Fruit fly (Drosophila melanogaster): Measurements from ENCODE around the gene CG11597.
A peak's percentile ranks its signal among the peaks of the same experiment; 100 is the strongest.

Gene CG11597

dm6 chr3L:11777348-11777958 is 44.6 kb downstream of the CG11597 start:
- TF ChIP-seq kay (GFP tag; ENCODE audit: borderline replicate concordance), result peak; percentile 21
- TF ChIP-seq bab1 (GFP tag; optimal IDR thresholded peaks at IDR 0.05), result peak; percentile 14
- no peak for TF ChIP-seq CG12768 (GFP tag; optimal IDR thresholded peaks at IDR 0.05)
- no peak for TF ChIP-seq pad (GFP tag; optimal IDR thresholded peaks at IDR 0.05)
- TF ChIP-seq tj (GFP tag; optimal IDR thresholded peaks at IDR 0.05), result peak; percentile 33
- no peak for TF ChIP-seq cnc (optimal IDR thresholded peaks at IDR 0.05)
- TF ChIP-seq toe (GFP tag; optimal IDR thresholded peaks at IDR 0.05), result no peak
- TF ChIP-seq CG1620 (GFP tag; optimal IDR thresholded peaks at IDR 0.05), result no peak
- no peak for TF ChIP-seq CG7045 (GFP tag; optimal IDR thresholded peaks at IDR 0.05)
- TF ChIP-seq Mnt (GFP tag; optimal IDR thresholded peaks at IDR 0.05), result peak; percentile 14
- no peak for TF ChIP-seq CG33017 (tag; optimal IDR thresholded peaks at IDR 0.05)
- TF ChIP-seq ovo (GFP tag; optimal IDR thresholded peaks at IDR 0.05), result no peak
- TF ChIP-seq CG14711 (tag; optimal IDR thresholded peaks at IDR 0.05), result no peak
- peak; percentile 50 for TF ChIP-seq cic (GFP tag; optimal IDR thresholded peaks at IDR 0.05)
- no peak for TF ChIP-seq CG11617 (GFP tag; optimal IDR thresholded peaks at IDR 0.05)
- no peak for TF ChIP-seq Crg-1 (GFP tag; optimal IDR thresholded peaks at IDR 0.05)
- no peak for TF ChIP-seq Hr96 (GFP tag; optimal IDR thresholded peaks at IDR 0.05)

- no peak for TF ChIP-seq bab1 (GFP tag; optimal IDR thresholded peaks at IDR 0.05)
- TF ChIP-seq CG7101 (tag; optimal IDR thresholded peaks at IDR 0.05), result peak; percentile 6
- TF ChIP-seq CG33017 (tag; optimal IDR thresholded peaks at IDR 0.05), result no peak
- no peak for TF ChIP-seq Mnt (GFP tag; optimal IDR thresholded peaks at IDR 0.05)
- no peak for TF ChIP-seq cnc (optimal IDR thresholded peaks at IDR 0.05)
- no peak for TF ChIP-seq CG7045 (GFP tag; optimal IDR thresholded peaks at IDR 0.05)
- peak; percentile 60 for TF ChIP-seq kay (GFP tag; ENCODE audit: borderline replicate concordance)
- peak; percentile 26 for TF ChIP-seq cic (GFP tag; optimal IDR thresholded peaks at IDR 0.05)
Measured at dm6 chr3L:11776731-11777130, 45.3 kb downstream of the CG11597 start, which contains the start of gene CG14131. CG14131 (plus strand) TSS chr3L:11777073.

- TF ChIP-seq kay (GFP tag; ENCODE audit: borderline replicate concordance), result no peak
- TF ChIP-seq CG11617 (GFP tag; optimal IDR thresholded peaks at IDR 0.05), result no peak
Measured at dm6 chr3L:11774401-11774800, 47.7 kb downstream of the CG11597 start, which contains the start of gene Tim13. Tim13 (minus strand) TSS chr3L:11774501.

- TF ChIP-seq cic (GFP tag; optimal IDR thresholded peaks at IDR 0.05) (peak; percentile 69), CG7101 (tag; optimal IDR thresholded peaks at IDR 0.05) (peak; percentile 19), pad (GFP tag; optimal IDR thresholded peaks at IDR 0.05) (no peak), Mnt (GFP tag; optimal IDR thresholded peaks at IDR 0.05) (peak; percentile 2), CG12768 (GFP tag; optimal IDR thresholded peaks at IDR 0.05) (peak; percentile 46)
Measured at dm6 chr3L:11773796-11774195, 48.3 kb downstream of the CG11597 start.

dm6 chr3L:11772608-11773017 is 49.5 kb downstream of the CG11597 start:
- peak; percentile 18 for TF ChIP-seq Mnt (GFP tag; optimal IDR thresholded peaks at IDR 0.05)
- TF ChIP-seq CG12768 (GFP tag; optimal IDR thresholded peaks at IDR 0.05), result peak; percentile 23
- no peak for TF ChIP-seq cnc (optimal IDR thresholded peaks at IDR 0.05)
- TF ChIP-seq Hr96 (GFP tag; optimal IDR thresholded peaks at IDR 0.05), result no peak
- no peak for TF ChIP-seq CG5204 (GFP tag; optimal IDR thresholded peaks at IDR 0.05)
- no peak for TF ChIP-seq Crg-1 (GFP tag; optimal IDR thresholded peaks at IDR 0.05)
- TF ChIP-seq Clk (GFP tag; optimal IDR thresholded peaks at IDR 0.05), result no peak
- peak; percentile 5 for TF ChIP-seq CG7101 (tag; optimal IDR thresholded peaks at IDR 0.05)
- no peak for TF ChIP-seq CG14711 (tag; optimal IDR thresholded peaks at IDR 0.05)
- TF ChIP-seq tj (GFP tag; optimal IDR thresholded peaks at IDR 0.05), result no peak
- no peak for TF ChIP-seq CG1620 (GFP tag; optimal IDR thresholded peaks at IDR 0.05)
- TF ChIP-seq toe (GFP tag; optimal IDR thresholded peaks at IDR 0.05), result no peak
- TF ChIP-seq cic (GFP tag; optimal IDR thresholded peaks at IDR 0.05), result peak; percentile 64

dm6 chr3L:11772057-11772456 is 50.0 kb downstream of the CG11597 start, which contains the start of gene Muc68D:
Muc68D (minus strand) TSS chr3L:11772157.
- TF ChIP-seq CG5204 (GFP tag; optimal IDR thresholded peaks at IDR 0.05) (no peak), CG7045 (GFP tag; optimal IDR thresholded peaks at IDR 0.05) (no peak), Hr96 (GFP tag; optimal IDR thresholded peaks at IDR 0.05) (no peak), kay (GFP tag; ENCODE audit: borderline replicate concordance) (no peak), CG33017 (tag; optimal IDR thresholded peaks at IDR 0.05) (no peak), CG12768 (GFP tag; optimal IDR thresholded peaks at IDR 0.05) (no peak), toe (GFP tag; optimal IDR thresholded peaks at IDR 0.05) (no peak), cnc (optimal IDR thresholded peaks at IDR 0.05) (no peak), Clk (GFP tag; optimal IDR thresholded peaks at IDR 0.05) (no peak), CG7101 (tag; optimal IDR thresholded peaks at IDR 0.05) (no peak), CG11617 (GFP tag; optimal IDR thresholded peaks at IDR 0.05) (no peak), Mnt (GFP tag; optimal IDR thresholded peaks at IDR 0.05) (no peak), Crg-1 (GFP tag; optimal IDR thresholded peaks at IDR 0.05) (no peak), CG14711 (tag; optimal IDR thresholded peaks at IDR 0.05) (no peak), bab1 (GFP tag; optimal IDR thresholded peaks at IDR 0.05) (no peak), ovo (GFP tag; optimal IDR thresholded peaks at IDR 0.05) (no peak)
